Worm (Caenorhabditis elegans) whole organism, L4 larva: Measurements from ENCODE around the gene T21D12.12.

Source experiments
- F10B5.3 ChIP-seq: sonication (generic microtip); optimal IDR thresholded peaks from 2 replicates; lab custom pipeline; 2016; ENCODE audit warnings: mild to moderate bottlenecking, missing genetic modification characterization, missing compliant biosample characterization
- T20F7.1 ChIP-seq: fragments of 200-800 bp; sonication (Bioruptor generic); optimal IDR thresholded peaks from 2 replicates; lab custom pipeline; 2018; ENCODE audit warnings: mild to moderate bottlenecking, missing genetic modification characterization, missing compliant biosample characterization
- Y5F2A.4 ChIP-seq: fragments of 200-800 bp; sonication (Bioruptor generic); optimal IDR thresholded peaks from 2 replicates; lab custom pipeline; 2018; ENCODE audit warnings: mild to moderate bottlenecking, missing genetic modification characterization, missing compliant biosample characterization
- aha-1 ChIP-seq: fragments of 150-350 bp; peaks from one replicate; lab custom pipeline; 2014; ENCODE audit warnings: missing biosample characterization, missing genetic modification characterization
- ceh-44 ChIP-seq: fragments of 200-800 bp; sonication (Bioruptor generic); IDR thresholded peaks from 2 replicates; pipeline ENCODE4 v1.3.6; 2022; ENCODE audit warnings: missing genetic modification reagents, missing genetic modification characterization, missing compliant biosample characterization
- dmd-6 ChIP-seq: fragments of 200-800 bp; sonication (Bioruptor generic); IDR thresholded peaks from 2 replicates; pipeline ENCODE4 v1.3.6; 2022; ENCODE audit warnings: missing genetic modification reagents, missing genetic modification characterization, missing compliant biosample characterization
- dve-1 ChIP-seq: sonication (generic microtip); optimal IDR thresholded peaks from 2 replicates; lab custom pipeline; 2017; ENCODE audit warnings: antibody characterized with exemption, mild to moderate bottlenecking, missing genetic modification characterization, missing compliant biosample characterization; ENCODE audit not compliant: insufficient read depth
- fos-1 ChIP-seq: fragments of 150-350 bp; optimal IDR thresholded peaks from 2 replicates; lab custom pipeline; 2014; ENCODE audit warnings: missing biosample characterization, missing genetic modification characterization
- hlh-11 ChIP-seq: fragments of 200-800 bp; sonication (Bioruptor generic); optimal IDR thresholded peaks from 2 replicates; lab custom pipeline; 2018; ENCODE audit warnings: mild to moderate bottlenecking, missing genetic modification characterization, missing compliant biosample characterization
- hlh-30 ChIP-seq: sonication (generic microtip); optimal IDR thresholded peaks from 2 replicates; lab custom pipeline; 2017; ENCODE audit warnings: antibody characterized with exemption, mild to moderate bottlenecking, missing genetic modification characterization, missing compliant biosample characterization; ENCODE audit not compliant: insufficient read depth
- hmg-1.1 ChIP-seq: fragments of 200-800 bp; sonication (Bioruptor generic); IDR thresholded peaks from 2 replicates; pipeline ENCODE4 v1.3.6; 2022; ENCODE audit warnings: missing genetic modification reagents, missing genetic modification characterization, missing compliant biosample characterization
- jun-1 ChIP-seq: fragments of 150-350 bp; optimal IDR thresholded peaks from 2 replicates; lab custom pipeline; 2014; ENCODE audit warnings: missing biosample characterization, missing genetic modification reagents, missing genetic modification characterization
- lin-38 ChIP-seq: fragments of 200-800 bp; sonication (Bioruptor generic); IDR thresholded peaks from 2 replicates; pipeline ENCODE4 v1.3.6; 2022; ENCODE audit warnings: missing genetic modification reagents, missing genetic modification characterization, missing compliant biosample characterization
- lir-3 ChIP-seq: sonication (generic microtip); optimal IDR thresholded peaks from 2 replicates; lab custom pipeline; 2016; ENCODE audit warnings: mild to moderate bottlenecking, missing genetic modification characterization, missing compliant biosample characterization
- lsy-2 ChIP-seq, 2 experiments: fragments of 150-350 bp in 1 of 2; sonication (generic microtip) in 1 of 2; optimal IDR thresholded peaks; 2 replicates each; lab custom pipeline; 2014 to 2017; ENCODE audit warnings: missing biosample characterization in 2 of 2, missing genetic modification characterization in 2 of 2
- madf-9 ChIP-seq: fragments of 200-800 bp; sonication (Bioruptor generic); conservative IDR thresholded peaks from 2 replicates; pipeline ENCODE4 v1.3.6; 2022; ENCODE audit warnings: missing genetic modification reagents, missing genetic modification characterization, missing compliant biosample characterization
- mdl-1 ChIP-seq, 2 experiments: fragments of 150-350 bp in 1 of 2; sonication (generic microtip) in 1 of 2; optimal IDR thresholded peaks; 2 replicates each; lab custom pipeline; 2014 to 2017; ENCODE audit warnings: missing biosample characterization in 2 of 2, missing genetic modification characterization in 2 of 2
- mep-1 ChIP-seq: fragments of 150-350 bp; sonication (generic microtip); optimal IDR thresholded peaks from 3 replicates; lab custom pipeline; 2014; ENCODE audit warnings: missing biosample characterization, missing genetic modification characterization
- mes-2 ChIP-seq: sonication (generic microtip); optimal IDR thresholded peaks from 2 replicates; lab custom pipeline; 2016; ENCODE audit warnings: missing genotype, mild to moderate bottlenecking, missing genetic modification characterization, missing compliant biosample characterization; ENCODE audit not compliant: poor library complexity, severe bottlenecking
- nhr-102 ChIP-seq: sonication (generic microtip); optimal IDR thresholded peaks from 2 replicates; lab custom pipeline; 2016; ENCODE audit warnings: mild to moderate bottlenecking, missing genetic modification characterization, moderate library complexity, missing compliant biosample characterization
- nhr-11 ChIP-seq: fragments of 150-350 bp; optimal IDR thresholded peaks from 2 replicates; lab custom pipeline; 2014; ENCODE audit warnings: missing biosample characterization, missing genetic modification characterization
- nhr-25 ChIP-seq: sonication (generic microtip); optimal IDR thresholded peaks from 2 replicates; lab custom pipeline; 2017; ENCODE audit warnings: missing genetic modification characterization, mild to moderate bottlenecking, missing compliant biosample characterization, antibody characterized with exemption, moderate library complexity, borderline replicate concordance; ENCODE audit not compliant: insufficient read depth
- nhr-28 ChIP-seq: fragments of 150-350 bp; optimal IDR thresholded peaks from 2 replicates; lab custom pipeline; 2014; ENCODE audit warnings: missing biosample characterization, missing genetic modification characterization
- nhr-41 ChIP-seq: fragments of 200-800 bp; sonication (Bioruptor generic); IDR thresholded peaks from 2 replicates; pipeline ENCODE4 v1.3.6; 2022; ENCODE audit warnings: missing genetic modification reagents, missing genetic modification characterization, missing compliant biosample characterization
- nhr-48 ChIP-seq: sonication (generic microtip); optimal IDR thresholded peaks from 2 replicates; lab custom pipeline; 2016; ENCODE audit warnings: mild to moderate bottlenecking, missing genetic modification characterization, missing compliant biosample characterization
- nhr-77 ChIP-seq: fragments of 150-350 bp; optimal IDR thresholded peaks from 2 replicates; lab custom pipeline; 2014; ENCODE audit warnings: missing biosample characterization, missing genetic modification characterization
- pha-4 ChIP-seq, 2 experiments: fragments of 150-350 bp in 1 of 2; fragments of 200-800 bp in 1 of 2; sonication (Bioruptor generic) in 1 of 2; IDR thresholded peaks in 1 of 2; optimal IDR thresholded peaks in 1 of 2; 2 replicates each; pipeline versions ENCODE4 v1.3.6 to Lab custom; 2014 to 2022; ENCODE audit warnings: missing genetic modification characterization in 2 of 2, missing genetic modification reagents in 2 of 2, missing biosample characterization in 1 of 2, missing compliant biosample characterization in 1 of 2
- sdz-12 ChIP-seq: fragments of 200-800 bp; sonication (Bioruptor generic); optimal IDR thresholded peaks from 2 replicates; lab custom pipeline; 2018; ENCODE audit warnings: mild to moderate bottlenecking, missing genetic modification characterization, missing compliant biosample characterization
- skn-1 ChIP-seq: fragments of 150-350 bp; optimal IDR thresholded peaks from 2 replicates; lab custom pipeline; 2014; ENCODE audit warnings: missing biosample characterization, missing genetic modification characterization
- unc-130 ChIP-seq: sonication (generic microtip); optimal IDR thresholded peaks from 2 replicates; lab custom pipeline; 2016; ENCODE audit warnings: missing genetic modification reagents, missing genetic modification characterization, missing compliant biosample characterization
- unc-39 ChIP-seq: sonication (generic microtip); optimal IDR thresholded peaks from 2 replicates; lab custom pipeline; 2017; ENCODE audit warnings: missing biosample characterization, missing genetic modification characterization
- unc-62 ChIP-seq, 3 experiments: fragments of 150-350 bp in 1 of 3; sonication (generic microtip); optimal IDR thresholded peaks in 2 of 3; peaks in 1 of 3; 1 replicate in 1 of 3; 2 replicates in 2 of 3; lab custom pipeline; 2014 to 2017; ENCODE audit warnings: missing biosample characterization in 3 of 3, missing genetic modification characterization in 3 of 3, missing genetic modification reagents in 3 of 3, missing genotype in 1 of 3
- zag-1 ChIP-seq: fragments of 150-350 bp; optimal IDR thresholded peaks from 2 replicates; lab custom pipeline; 2014; ENCODE audit warnings: missing biosample characterization, missing genetic modification characterization
- ztf-7 ChIP-seq: fragments of 150-350 bp; optimal IDR thresholded peaks from 2 replicates; lab custom pipeline; 2014; ENCODE audit warnings: missing biosample characterization, missing genetic modification characterization

T21D12.12 gene

DNA sequence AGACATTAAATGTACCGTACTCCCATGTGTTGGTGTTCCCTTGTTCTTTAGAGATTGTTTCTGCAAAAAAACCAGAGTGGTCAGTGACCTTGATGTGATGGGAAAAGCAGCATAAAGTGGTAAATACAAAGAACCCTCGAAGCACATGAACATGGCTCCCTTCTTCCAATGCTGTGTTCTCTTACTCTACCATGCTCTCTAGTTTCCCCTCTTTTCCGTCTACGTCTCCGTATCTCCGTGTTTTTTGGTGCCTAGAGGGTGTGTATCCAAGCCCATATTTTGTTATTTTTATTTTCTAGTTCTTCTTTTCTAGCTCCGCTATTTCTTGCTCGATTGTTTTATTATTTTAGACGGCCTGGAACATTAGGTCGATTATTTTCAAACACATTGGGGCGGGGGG lies 40.3 kb downstream of the T21D12.12 start:
- TF ChIP-seq unc-39 (tag; lab: Kevin White, UChicago): no peak
- 0 out of 2 replicates have a peak, but pooled peaks have one; percentile 26 for TF ChIP-seq lin-38 (GFP tag; lab: Robert Waterston, UW)
- peak; percentile 73 for TF ChIP-seq aha-1
- TF ChIP-seq hlh-30 (tag; lab: Kevin White, UChicago): peak; percentile 54
- TF ChIP-seq mes-2 (tag; lab: Kevin White, UChicago): peak; percentile 19
- no peak for TF ChIP-seq madf-9 (GFP tag; lab: Robert Waterston, UW)
- peak; percentile 36 for TF ChIP-seq hlh-11 (tag; lab: Kevin White, UChicago)
- TF ChIP-seq nhr-11 (tag; lab: Kevin White, UChicago): peak; percentile 37
- no peak for TF ChIP-seq F10B5.3 (tag; lab: Kevin White, UChicago)
- no peak for TF ChIP-seq fos-1
- TF ChIP-seq pha-4 (GFP tag; IDR thresholded peaks at IDR 0.05; lab: Robert Waterston, UW): peak; percentile 41; the same call in 1 of the 2 replicates
- no peak for TF ChIP-seq pha-4 (tag; optimal IDR thresholded peaks at IDR 0.05; lab: Kevin White, UChicago)
- TF ChIP-seq nhr-41 (GFP tag; lab: Robert Waterston, UW): 0 out of 2 replicates have a peak, but pooled peaks have one; percentile 10
- peak in 1 of 2 experiments; percentile 47 for TF ChIP-seq lsy-2 (tag; optimal IDR thresholded peaks at IDR 0.05; lab: Kevin White, UChicago)
- TF ChIP-seq hmg-1.1 (GFP tag; lab: Robert Waterston, UW): 0 out of 2 replicates have a peak, but pooled peaks have one; percentile 15

DNA sequence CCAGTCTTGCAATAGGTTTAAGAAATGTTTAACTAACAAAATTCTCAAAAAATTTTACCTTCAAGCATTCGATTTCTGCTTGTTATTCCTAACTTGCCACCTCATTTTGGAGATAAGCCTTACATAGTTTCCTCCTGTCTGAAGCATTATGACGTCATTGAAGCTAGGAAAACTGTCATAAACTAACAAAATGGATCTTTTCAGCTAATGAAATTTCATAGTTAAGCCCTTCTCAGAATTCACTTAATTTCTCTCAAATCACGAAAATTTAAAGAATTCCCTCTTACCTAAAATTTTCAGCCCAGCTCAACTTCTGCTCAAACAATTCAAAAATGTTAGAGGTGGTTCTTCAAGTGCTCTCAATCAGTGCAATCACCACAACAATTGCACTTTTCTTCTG lies 41.0 kb downstream of the T21D12.12 start, which contains the start of gene swt-1:
Gene swt-1, plus strand, starts transcription at position 301 of the 400 bp plus-strand sequence.
- TF ChIP-seq Y5F2A.4 (GFP tag; lab: Kevin White, UChicago): no peak
- no peak for TF ChIP-seq aha-1
- TF ChIP-seq hlh-30 (tag; lab: Kevin White, UChicago): no peak
- TF ChIP-seq sdz-12: no peak
- no peak for TF ChIP-seq nhr-77 (tag; lab: Kevin White, UChicago)
- no peak for TF ChIP-seq unc-130 (GFP tag; lab: Kevin White, UChicago)
- no peak for TF ChIP-seq skn-1 (tag; lab: Kevin White, UChicago)
- TF ChIP-seq ceh-44 (GFP tag; lab: Robert Waterston, UW): no peak
- TF ChIP-seq zag-1: no peak

DNA sequence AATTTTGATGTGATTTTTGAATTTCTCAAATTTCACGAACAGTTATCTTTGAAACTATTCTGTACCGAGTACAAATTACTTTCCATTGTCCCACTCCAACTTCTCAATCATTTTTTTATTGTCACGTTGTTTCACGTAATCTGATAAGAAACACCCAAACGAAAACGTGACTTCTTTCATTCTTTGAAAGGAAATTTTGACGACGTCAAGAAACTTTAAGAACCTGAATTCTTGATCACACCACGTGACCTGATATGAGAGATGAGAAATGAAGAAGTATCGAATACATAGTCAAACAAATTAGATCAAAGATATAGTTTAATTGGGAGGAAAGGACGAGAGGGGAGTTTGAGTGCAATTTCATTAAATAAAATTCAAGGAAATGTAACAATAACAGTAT lies 43.3 kb downstream of the T21D12.12 start:
- no peak for TF ChIP-seq ztf-7 (tag; lab: Kevin White, UChicago)
- TF ChIP-seq jun-1: no peak
- peak; percentile 68 for TF ChIP-seq nhr-48
- peak in 1 of 2 experiments; percentile 17 for TF ChIP-seq unc-62 (GFP tag; optimal IDR thresholded peaks at IDR 0.05 in 1 of 2; lab: Kevin White, UChicago)
- no peak for TF ChIP-seq unc-62 (tag; optimal IDR thresholded peaks at IDR 0.05; lab: Kevin White, UChicago)
- no peak for TF ChIP-seq nhr-25 (tag; lab: Kevin White, UChicago)
- peak; percentile 19 for TF ChIP-seq aha-1
- TF ChIP-seq nhr-28 (tag; lab: Kevin White, UChicago): peak; percentile 18
- no peak for TF ChIP-seq nhr-102 (tag; lab: Kevin White, UChicago)
- TF ChIP-seq T20F7.1: peak; percentile 41
- peak; percentile 56 for TF ChIP-seq dmd-6 (GFP tag; lab: Robert Waterston, UW)
- TF ChIP-seq mep-1 (tag; lab: Kevin White, UChicago): no peak
- TF ChIP-seq dve-1 (tag; lab: Kevin White, UChicago): peak; percentile 8
- TF ChIP-seq mdl-1 (tag; optimal IDR thresholded peaks at IDR 0.05; lab: Kevin White, UChicago): peak in 1 of 2 experiments; percentile 62
- TF ChIP-seq hlh-30 (tag; lab: Kevin White, UChicago): peak; percentile 80
- peak; percentile 57 for TF ChIP-seq hlh-11 (tag; lab: Kevin White, UChicago)
- TF ChIP-seq lir-3: no peak
- TF ChIP-seq, all 104 proteins: peak for 10
